Fruit fly (Drosophila melanogaster) ovary, adult (tissue): ENCODE measurements around the gene sov.

Source experiments
- CG17801 ChIP-seq: fragments of 200-800 bp; optimal IDR thresholded peaks from 2 replicates; lab custom pipeline; 2019; ENCODE audit warnings: missing biosample characterization, mild to moderate bottlenecking, missing genetic modification characterization, moderate library complexity; ENCODE audit not compliant: partially characterized antibody

sov gene

dm6 chrX:6756175-6756718 lies at the start of gene sov:
Gene sov, plus strand, starts transcription at chrX:6756322.
- no peak for TF ChIP-seq CG17801 (GFP tag; lab: Kevin White, UChicago)

DNA sequence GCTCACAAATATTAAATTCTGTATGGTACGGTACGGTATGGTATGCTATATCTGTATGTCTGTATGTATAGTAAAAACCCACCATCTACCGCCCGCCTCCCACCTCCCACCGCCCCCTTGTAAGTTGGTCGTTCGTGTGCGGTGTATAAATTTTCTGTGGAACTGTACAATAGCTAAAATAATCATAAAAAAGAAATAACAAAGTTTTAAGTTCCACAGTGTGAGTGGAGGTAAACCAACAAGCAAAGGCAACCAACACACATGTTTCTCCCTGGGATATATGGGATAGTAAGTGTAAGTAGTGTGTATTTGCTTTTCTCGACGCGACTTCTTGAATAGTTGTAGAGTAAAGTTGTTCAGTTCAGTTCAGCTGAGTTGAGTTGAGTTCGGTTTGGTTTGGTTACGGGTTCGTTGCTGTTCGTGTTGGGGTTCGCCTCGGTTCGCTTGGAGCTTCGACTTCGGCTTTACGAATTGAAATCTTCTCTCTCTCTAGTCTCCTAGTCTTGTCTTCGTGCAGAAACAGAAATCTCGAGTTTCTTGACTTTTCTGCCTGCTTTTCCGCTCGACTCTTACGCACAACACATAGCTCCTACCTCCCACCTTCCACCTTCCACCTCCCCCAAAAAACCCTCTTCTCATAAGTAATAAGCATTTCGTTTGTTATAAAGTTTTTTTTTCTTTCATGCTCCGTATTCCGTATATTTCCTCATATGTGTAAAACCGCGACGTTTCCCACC lies 49.4 kb upstream of the sov start:
- no peak for TF ChIP-seq CG17801 (GFP tag; lab: Kevin White, UChicago)

- no peak for TF ChIP-seq CG17801 (GFP tag; lab: Kevin White, UChicago)
These were observed 48.0 kb upstream of the sov start for dm6 chrX:6708138-6708537.

DNA sequence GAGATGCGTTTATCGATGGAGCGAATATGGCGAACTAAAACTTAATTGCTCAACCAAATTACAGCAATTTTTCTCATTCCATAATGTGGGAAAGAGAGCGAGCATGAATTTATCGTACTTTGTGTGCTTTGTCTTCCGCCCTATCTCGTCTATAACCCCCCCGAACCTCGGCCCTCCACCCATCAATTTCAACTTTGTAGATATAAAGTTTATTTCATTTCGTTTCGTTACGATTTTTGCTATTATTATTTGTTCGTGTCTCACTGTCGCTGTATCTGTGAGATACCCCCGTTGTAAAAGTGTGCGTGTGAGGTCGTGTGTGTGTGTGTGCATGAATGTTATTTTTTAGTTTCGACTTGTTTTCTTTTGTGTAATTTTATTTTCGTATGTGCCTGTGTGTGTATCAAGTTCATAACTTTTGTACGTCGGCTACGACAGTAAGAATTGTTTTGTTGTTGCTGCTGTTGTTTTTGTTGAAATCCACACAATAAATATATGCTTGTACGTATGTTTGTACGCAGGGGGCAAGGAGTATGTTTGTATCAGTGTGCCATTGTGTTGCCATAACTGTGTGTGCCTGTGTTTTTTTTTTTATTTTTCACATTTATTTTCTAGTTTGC lies 47.4 kb upstream of the sov start:
- TF ChIP-seq CG17801 (GFP tag; lab: Kevin White, UChicago), result no peak

dm6 chrX:6709252-6710037 lies 46.7 kb upstream of the sov start:
- no peak for TF ChIP-seq CG17801 (GFP tag; lab: Kevin White, UChicago)

DNA sequence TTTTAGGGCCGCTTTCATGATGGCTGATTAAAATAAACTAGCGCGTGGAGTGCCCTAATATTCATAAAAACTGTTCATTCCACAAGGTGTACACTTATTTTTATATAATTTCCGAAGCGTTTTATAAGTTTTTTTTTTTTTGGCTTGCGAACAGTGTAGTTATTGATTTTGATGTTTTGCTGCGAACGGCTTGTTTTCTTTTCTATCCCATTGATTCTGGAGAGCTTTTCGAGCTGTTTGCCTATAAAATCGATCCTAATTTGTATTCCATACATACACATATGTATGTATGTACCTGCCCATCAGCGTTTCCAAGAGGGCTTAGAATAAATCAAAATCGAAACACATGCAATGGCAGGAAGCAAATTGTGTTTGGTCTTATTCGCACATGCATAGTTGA lies 45.9 kb upstream of the sov start:
- TF ChIP-seq CG17801 (GFP tag; lab: Kevin White, UChicago), result no peak

dm6 chrX:6710665-6711064 lies 45.5 kb upstream of the sov start:
- no peak for TF ChIP-seq CG17801 (GFP tag; lab: Kevin White, UChicago)

- TF ChIP-seq CG17801 (GFP tag; lab: Kevin White, UChicago), result peak; percentile 59
These were observed 44.8 kb upstream of the sov start for dm6 chrX:6711295-6711694.

- no peak for TF ChIP-seq CG17801 (GFP tag; lab: Kevin White, UChicago)
These were observed 40.0 kb upstream of the sov start for dm6 chrX:6716170-6716569.

dm6 chrX:6719259-6719658 lies 36.9 kb upstream of the sov start:
- TF ChIP-seq CG17801 (GFP tag; lab: Kevin White, UChicago), result peak; percentile 49

DNA sequence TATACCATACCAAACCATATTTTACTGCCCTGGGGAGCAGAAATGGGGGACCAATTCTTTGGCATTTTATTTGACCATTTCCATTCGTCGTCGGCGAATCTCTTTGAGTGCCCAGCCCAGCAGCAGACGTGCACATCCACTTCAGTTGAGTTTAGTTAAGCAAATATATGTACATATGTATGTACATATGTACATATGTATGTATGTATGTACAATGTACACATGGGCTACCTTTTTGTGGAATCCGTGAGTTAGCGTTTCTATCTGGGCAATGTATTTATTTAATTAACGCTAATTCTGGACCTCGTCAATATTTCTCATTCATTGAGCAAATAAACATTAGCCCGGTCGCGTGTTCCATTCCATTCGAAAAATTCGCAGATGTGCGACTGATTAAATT lies 36.2 kb upstream of the sov start:
- TF ChIP-seq CG17801 (GFP tag; lab: Kevin White, UChicago), result no peak

DNA sequence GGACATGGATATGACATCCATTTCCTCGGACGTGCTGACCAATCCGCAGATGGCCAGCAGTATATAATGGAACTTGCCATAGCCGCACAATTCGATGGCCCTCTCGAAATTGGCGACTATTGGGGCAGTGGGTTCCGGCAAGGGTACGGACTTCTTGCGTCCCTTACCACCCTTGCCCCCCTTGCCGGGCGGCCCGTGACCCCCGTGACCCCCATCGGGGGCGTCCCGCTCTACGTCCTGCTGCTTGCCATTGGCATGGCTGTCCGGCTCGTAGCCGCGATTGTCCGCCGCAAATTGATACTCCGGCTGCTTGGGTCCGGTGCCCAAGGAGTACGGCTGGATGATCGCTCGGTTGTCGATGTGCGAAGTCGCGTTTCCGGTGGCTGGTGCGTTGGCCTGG lies 32.5 kb upstream of the sov start:
- TF ChIP-seq CG17801 (GFP tag; lab: Kevin White, UChicago), result no peak

- no peak for TF ChIP-seq CG17801 (GFP tag; lab: Kevin White, UChicago)
These were observed 31.1 kb upstream of the sov start for dm6 chrX:6724904-6725505.

- no peak for TF ChIP-seq CG17801 (GFP tag; lab: Kevin White, UChicago)
These were observed 29.2 kb upstream of the sov start for dm6 chrX:6726758-6727490.
